Worm (Caenorhabditis elegans) whole organism, L4 larva: ENCODE results near the gene endu-2.

Source experiments
- F37D6.2 ChIP-seq: sonication (generic microtip); optimal IDR thresholded peaks from 2 replicates; lab custom pipeline; 2016; ENCODE audit warnings: mild to moderate bottlenecking, missing genetic modification characterization, missing compliant biosample characterization
- Y75B8A.6 ChIP-seq: fragments of 200-800 bp; sonication (Bioruptor generic); IDR thresholded peaks from 2 replicates; pipeline ENCODE4 v1.3.6; 2022; ENCODE audit warnings: missing genetic modification reagents, missing genetic modification characterization, missing compliant biosample characterization
- ZK337.2 ChIP-seq: fragments of 200-800 bp; sonication (Bioruptor generic); IDR thresholded peaks from 2 replicates; pipeline ENCODE4 v1.3.6; 2022; ENCODE audit warnings: missing genetic modification reagents, missing genetic modification characterization, missing compliant biosample characterization
- ZK546.5 ChIP-seq, 2 experiments: sonication (generic microtip); optimal IDR thresholded peaks; 2 replicates each; lab custom pipeline; 2017; ENCODE audit warnings: missing biosample characterization in 2 of 2, missing genetic modification characterization in 2 of 2
- aha-1 ChIP-seq: fragments of 150-350 bp; peaks from one replicate; lab custom pipeline; 2014; ENCODE audit warnings: missing biosample characterization, missing genetic modification characterization
- arid-1 ChIP-seq: fragments of 200-800 bp; sonication (Bioruptor generic); conservative IDR thresholded peaks from 2 replicates; pipeline ENCODE4 v1.3.6; 2022; ENCODE audit warnings: missing genetic modification reagents, missing genetic modification characterization, missing compliant biosample characterization
- attf-4 ChIP-seq: sonication (generic microtip); optimal IDR thresholded peaks from 3 replicates; lab custom pipeline; 2017; ENCODE audit warnings: missing biosample characterization, missing genetic modification characterization
- ceh-20 ChIP-seq: fragments of 200-800 bp; sonication (Bioruptor generic); IDR thresholded peaks from 2 replicates; pipeline ENCODE4 v1.3.6; 2022; ENCODE audit warnings: missing genetic modification reagents, missing genetic modification characterization, missing compliant biosample characterization
- ceh-28 ChIP-seq: fragments of 150-350 bp; optimal IDR thresholded peaks from 2 replicates; lab custom pipeline; 2014; ENCODE audit warnings: missing biosample characterization, missing genetic modification reagents, missing genetic modification characterization
- ceh-32 ChIP-seq: sonication (generic microtip); optimal IDR thresholded peaks from 2 replicates; lab custom pipeline; 2016; ENCODE audit warnings: mild to moderate bottlenecking, missing genetic modification characterization, missing compliant biosample characterization; ENCODE audit not compliant: poor library complexity
- ceh-44 ChIP-seq: fragments of 200-800 bp; sonication (Bioruptor generic); IDR thresholded peaks from 2 replicates; pipeline ENCODE4 v1.3.6; 2022; ENCODE audit warnings: missing genetic modification reagents, missing genetic modification characterization, missing compliant biosample characterization
- ctbp-1 ChIP-seq: fragments of 200-800 bp; sonication (Bioruptor generic); IDR thresholded peaks from 2 replicates; pipeline ENCODE4 v1.3.6; 2022; ENCODE audit warnings: missing genetic modification reagents, missing genetic modification characterization, missing compliant biosample characterization
- daf-16 ChIP-seq, 3 experiments: sonication (generic microtip); optimal IDR thresholded peaks; 2 replicates each; lab custom pipeline; 2016 to 2017; ENCODE audit warnings: missing genetic modification characterization in 3 of 3, missing genetic modification reagents in 3 of 3, mild to moderate bottlenecking in 2 of 3, missing compliant biosample characterization in 2 of 3, missing biosample characterization in 1 of 3, moderate library complexity in 1 of 3
- dmd-6 ChIP-seq: fragments of 200-800 bp; sonication (Bioruptor generic); IDR thresholded peaks from 2 replicates; pipeline ENCODE4 v1.3.6; 2022; ENCODE audit warnings: missing genetic modification reagents, missing genetic modification characterization, missing compliant biosample characterization
- dmd-9 ChIP-seq: fragments of 200-800 bp; sonication (Bioruptor generic); IDR thresholded peaks from 2 replicates; pipeline ENCODE4 v1.3.6; 2022; ENCODE audit warnings: missing genetic modification reagents, missing genetic modification characterization, missing compliant biosample characterization
- dve-1 ChIP-seq: sonication (generic microtip); optimal IDR thresholded peaks from 2 replicates; lab custom pipeline; 2017; ENCODE audit warnings: antibody characterized with exemption, mild to moderate bottlenecking, missing genetic modification characterization, missing compliant biosample characterization; ENCODE audit not compliant: insufficient read depth
- fkh-10 ChIP-seq: fragments of 150-350 bp; optimal IDR thresholded peaks from 2 replicates; lab custom pipeline; 2014; ENCODE audit warnings: missing biosample characterization, missing genetic modification reagents, missing genetic modification characterization
- hif-1 ChIP-seq, 2 experiments: sonication (generic microtip); optimal IDR thresholded peaks; 2 replicates each; lab custom pipeline; 2016 to 2017; ENCODE audit warnings: missing compliant biosample characterization in 2 of 2, missing genetic modification characterization in 2 of 2, missing genetic modification reagents in 2 of 2, missing genotype in 2 of 2, mild to moderate bottlenecking in 1 of 2
- hlh-11 ChIP-seq: fragments of 200-800 bp; sonication (Bioruptor generic); optimal IDR thresholded peaks from 2 replicates; lab custom pipeline; 2018; ENCODE audit warnings: mild to moderate bottlenecking, missing genetic modification characterization, missing compliant biosample characterization
- hlh-30 ChIP-seq: sonication (generic microtip); optimal IDR thresholded peaks from 2 replicates; lab custom pipeline; 2017; ENCODE audit warnings: antibody characterized with exemption, mild to moderate bottlenecking, missing genetic modification characterization, missing compliant biosample characterization; ENCODE audit not compliant: insufficient read depth
- hmg-1.1 ChIP-seq: fragments of 200-800 bp; sonication (Bioruptor generic); IDR thresholded peaks from 2 replicates; pipeline ENCODE4 v1.3.6; 2022; ENCODE audit warnings: missing genetic modification reagents, missing genetic modification characterization, missing compliant biosample characterization
- lim-7 ChIP-seq: fragments of 200-800 bp; sonication (Bioruptor generic); IDR thresholded peaks from 2 replicates; pipeline ENCODE4 v1.3.6; 2022; ENCODE audit warnings: missing genetic modification characterization, missing compliant biosample characterization
- lin-13 ChIP-seq: fragments of 150-350 bp; optimal IDR thresholded peaks from 2 replicates; lab custom pipeline; 2014; ENCODE audit warnings: missing biosample characterization, missing genetic modification reagents, missing genetic modification characterization
- lin-15B ChIP-seq: fragments of 150-350 bp; sonication (generic microtip); optimal IDR thresholded peaks from 3 replicates; lab custom pipeline; 2014; ENCODE audit warnings: missing biosample characterization, missing genetic modification characterization
- lsy-2 ChIP-seq, 2 experiments: fragments of 150-350 bp in 1 of 2; sonication (generic microtip) in 1 of 2; optimal IDR thresholded peaks; 2 replicates each; lab custom pipeline; 2014 to 2017; ENCODE audit warnings: missing biosample characterization in 2 of 2, missing genetic modification characterization in 2 of 2
- madf-5 ChIP-seq, 2 experiments: fragments of 200-800 bp; sonication (Bioruptor generic); IDR thresholded peaks; 2 replicates each; pipeline ENCODE4 v1.3.6; 2022; ENCODE audit warnings: missing compliant biosample characterization in 2 of 2, missing genetic modification characterization in 2 of 2
- mdl-1 ChIP-seq, 2 experiments: fragments of 150-350 bp in 1 of 2; sonication (generic microtip) in 1 of 2; optimal IDR thresholded peaks; 2 replicates each; lab custom pipeline; 2014 to 2017; ENCODE audit warnings: missing biosample characterization in 2 of 2, missing genetic modification characterization in 2 of 2
- mdt-29 ChIP-seq: fragments of 200-800 bp; sonication (Bioruptor generic); IDR thresholded peaks from 2 replicates; pipeline ENCODE4 v1.3.6; 2022; ENCODE audit warnings: missing genetic modification reagents, missing genetic modification characterization, missing compliant biosample characterization
- mep-1 ChIP-seq: fragments of 150-350 bp; sonication (generic microtip); optimal IDR thresholded peaks from 3 replicates; lab custom pipeline; 2014; ENCODE audit warnings: missing biosample characterization, missing genetic modification characterization
- mes-2 ChIP-seq: sonication (generic microtip); optimal IDR thresholded peaks from 2 replicates; lab custom pipeline; 2016; ENCODE audit warnings: missing genotype, mild to moderate bottlenecking, missing genetic modification characterization, missing compliant biosample characterization; ENCODE audit not compliant: poor library complexity, severe bottlenecking
- nhr-11 ChIP-seq: fragments of 150-350 bp; optimal IDR thresholded peaks from 2 replicates; lab custom pipeline; 2014; ENCODE audit warnings: missing biosample characterization, missing genetic modification characterization
- nhr-25 ChIP-seq: sonication (generic microtip); optimal IDR thresholded peaks from 2 replicates; lab custom pipeline; 2017; ENCODE audit warnings: missing genetic modification characterization, mild to moderate bottlenecking, missing compliant biosample characterization, antibody characterized with exemption, moderate library complexity, borderline replicate concordance; ENCODE audit not compliant: insufficient read depth
- nhr-41 ChIP-seq: fragments of 200-800 bp; sonication (Bioruptor generic); IDR thresholded peaks from 2 replicates; pipeline ENCODE4 v1.3.6; 2022; ENCODE audit warnings: missing genetic modification reagents, missing genetic modification characterization, missing compliant biosample characterization
- nhr-6 ChIP-seq: fragments of 150-350 bp; optimal IDR thresholded peaks from 2 replicates; lab custom pipeline; 2014; ENCODE audit warnings: missing biosample characterization, missing genetic modification characterization
- php-3 ChIP-seq: fragments of 200-800 bp; sonication (Bioruptor generic); IDR thresholded peaks from 2 replicates; pipeline ENCODE4 v1.3.6; 2022; ENCODE audit warnings: missing genetic modification reagents, missing genetic modification characterization, missing compliant biosample characterization
- pqm-1 ChIP-seq: sonication (generic microtip); optimal IDR thresholded peaks from 2 replicates; lab custom pipeline; 2017; ENCODE audit warnings: missing biosample characterization, missing genetic modification characterization
- rbr-2 ChIP-seq: sonication (generic microtip); optimal IDR thresholded peaks from 2 replicates; lab custom pipeline; 2016; ENCODE audit warnings: missing genotype, missing genetic modification characterization, missing compliant biosample characterization
- saeg-2 ChIP-seq: fragments of 200-800 bp; sonication (Bioruptor generic); IDR thresholded peaks from 2 replicates; pipeline ENCODE4 v1.3.6; 2022; ENCODE audit warnings: missing genetic modification reagents, missing genetic modification characterization, missing compliant biosample characterization
- set-16 ChIP-seq: fragments of 200-800 bp; sonication (Bioruptor generic); IDR thresholded peaks from 2 replicates; pipeline ENCODE4 v1.3.6; 2022; ENCODE audit warnings: missing genetic modification reagents, missing genetic modification characterization, missing compliant biosample characterization
- skn-1 ChIP-seq: fragments of 150-350 bp; optimal IDR thresholded peaks from 2 replicates; lab custom pipeline; 2014; ENCODE audit warnings: missing biosample characterization, missing genetic modification characterization
- spr-1 ChIP-seq: sonication (generic microtip); optimal IDR thresholded peaks from 2 replicates; lab custom pipeline; 2016; ENCODE audit warnings: mild to moderate bottlenecking, missing genetic modification characterization, missing compliant biosample characterization
- tag-97 ChIP-seq: fragments of 200-800 bp; sonication (Bioruptor generic); IDR thresholded peaks from 2 replicates; pipeline ENCODE4 v1.3.6; 2022; ENCODE audit warnings: missing genetic modification characterization, missing compliant biosample characterization
- tra-1 ChIP-seq: fragments of 200-800 bp; sonication (Bioruptor generic); IDR thresholded peaks from 2 replicates; pipeline ENCODE4 v1.3.6; 2022; ENCODE audit warnings: missing genetic modification reagents, missing genetic modification characterization, missing compliant biosample characterization
- zag-1 ChIP-seq: fragments of 150-350 bp; optimal IDR thresholded peaks from 2 replicates; lab custom pipeline; 2014; ENCODE audit warnings: missing biosample characterization, missing genetic modification characterization
- zip-11 ChIP-seq: fragments of 200-800 bp; sonication (Bioruptor generic); IDR thresholded peaks from 2 replicates; pipeline ENCODE4 v1.3.6; 2022; ENCODE audit warnings: missing genetic modification characterization, missing compliant biosample characterization
- zip-2 ChIP-seq: fragments of 150-350 bp; optimal IDR thresholded peaks from 2 replicates; lab custom pipeline; 2014; ENCODE audit warnings: missing biosample characterization, missing genetic modification characterization

Gene endu-2

DNA sequence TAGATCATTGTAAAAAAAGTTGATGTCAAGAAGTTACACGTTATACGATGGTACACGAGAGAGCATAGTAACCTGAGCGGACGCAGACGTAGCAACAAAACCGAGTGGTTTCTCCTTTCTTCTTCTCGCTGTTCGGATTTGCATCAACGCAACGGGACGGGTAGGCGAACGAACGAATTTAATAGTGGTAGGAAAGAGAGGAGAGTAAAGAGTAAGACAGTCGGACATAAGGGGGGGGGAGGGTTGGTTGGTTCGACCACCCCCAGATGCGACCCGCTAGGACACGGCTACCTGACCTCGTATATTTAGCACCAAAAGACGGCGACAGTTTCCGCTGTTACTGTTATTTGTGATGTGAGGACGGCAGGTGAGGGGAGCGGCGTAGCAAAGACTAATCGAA lies 40.9 kb upstream of the endu-2 start:
- TF ChIP-seq dmd-9 (GFP tag; lab: Robert Waterston, UW), result no peak
- 0 out of 2 replicates have a peak, but pooled peaks have one; percentile 11 for TF ChIP-seq set-16 (GFP tag; lab: Robert Waterston, UW)
- TF ChIP-seq nhr-25, result peak; percentile 48
- no peak for TF ChIP-seq zip-11
- no peak for TF ChIP-seq tra-1 (GFP tag; lab: Robert Waterston, UW)
- no peak for TF ChIP-seq attf-4 (tag; lab: Kevin White, UChicago)
- peak; percentile 10 for TF ChIP-seq dve-1
- peak; percentile 82 for TF ChIP-seq aha-1 (tag; lab: Kevin White, UChicago)
- TF ChIP-seq Y75B8A.6 (GFP tag; lab: Robert Waterston, UW), result no peak
- TF ChIP-seq ZK546.5 (tag; optimal IDR thresholded peaks at IDR 0.05; lab: Kevin White, UChicago), result no peak

ce11 chrX:8203684-8204083 lies 38.4 kb upstream of the endu-2 start, which contains the start of gene C17H11.6:
Gene C17H11.6 (minus strand): TSS chrX:8203784.
- TF ChIP-seq arid-1 (GFP tag; lab: Robert Waterston, UW) (no peak), zag-1 (tag; lab: Kevin White, UChicago) (no peak), nhr-6 (tag; lab: Kevin White, UChicago) (no peak), pqm-1 (tag; lab: Kevin White, UChicago) (no peak), skn-1 (tag; lab: Kevin White, UChicago) (no peak), tag-97 (no peak), lim-7 (GFP tag; lab: Robert Waterston, UW) (no peak), daf-16 (GFP tag; optimal IDR thresholded peaks at IDR 0.05; lab: Kevin White, UChicago) (no peak), daf-16 (tag; optimal IDR thresholded peaks at IDR 0.05; lab: Kevin White, UChicago) (no peak), zip-2 (no peak), mep-1 (no peak), ZK546.5 (tag; optimal IDR thresholded peaks at IDR 0.05; lab: Kevin White, UChicago) (no peak), mes-2 (tag; lab: Kevin White, UChicago) (no peak), ceh-32 (tag; lab: Kevin White, UChicago) (no peak), lin-15B (tag; lab: Kevin White, UChicago) (no peak), dve-1 (no peak)
- TF ChIP-seq, all 104 proteins: peak for 0

DNA sequence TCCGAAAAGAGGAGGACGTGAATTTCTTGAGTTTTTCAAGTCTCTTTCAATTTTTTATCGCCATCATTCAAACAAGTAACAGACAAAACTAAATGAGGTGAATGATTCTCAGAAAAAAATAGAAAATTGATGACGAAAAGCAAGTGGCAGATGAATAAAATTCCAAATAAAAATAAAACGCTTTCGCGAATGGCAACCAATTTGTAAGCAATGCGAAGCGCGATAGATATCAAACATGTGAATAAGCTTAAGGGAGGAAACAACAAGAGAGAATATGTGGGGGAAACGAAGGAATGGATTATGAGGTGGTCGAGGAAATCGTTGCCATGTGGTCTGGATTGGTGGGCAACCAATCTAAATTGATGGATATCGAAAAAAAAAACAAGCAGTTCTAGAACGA lies 37.6 kb upstream of the endu-2 start:
- TF ChIP-seq ceh-20 (GFP tag; lab: Robert Waterston, UW) (no peak), nhr-41 (GFP tag; lab: Robert Waterston, UW) (no peak), ZK337.2 (GFP tag; lab: Robert Waterston, UW) (no peak), lin-13 (GFP tag; lab: Kevin White, UChicago) (no peak), dmd-6 (GFP tag; lab: Robert Waterston, UW) (no peak), spr-1 (no peak), arid-1 (GFP tag; lab: Robert Waterston, UW) (no peak), saeg-2 (no peak)

DNA sequence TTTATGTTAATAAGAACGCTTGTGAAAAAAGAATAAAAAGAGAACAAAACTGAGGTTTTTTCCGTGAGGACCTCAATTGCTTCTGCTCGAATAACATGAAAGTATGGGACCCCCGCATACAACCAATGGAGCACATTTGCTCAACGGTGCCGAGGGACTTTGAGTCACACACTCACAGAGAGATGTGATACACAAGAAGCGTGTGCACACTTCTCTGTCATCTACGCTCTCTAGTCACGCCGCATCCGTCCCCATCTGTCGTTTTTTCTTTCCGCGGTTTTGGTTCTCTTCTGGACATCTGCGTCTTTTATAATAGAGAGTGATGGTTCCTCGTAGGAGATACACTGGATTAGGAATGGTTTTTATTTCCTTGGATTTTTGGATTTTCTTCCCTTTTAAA lies 36.2 kb upstream of the endu-2 start:
- peak; percentile 30 for TF ChIP-seq hlh-11 (tag; lab: Kevin White, UChicago)
- peak; percentile 1 for TF ChIP-seq mes-2 (tag; lab: Kevin White, UChicago)
- no peak for TF ChIP-seq ceh-20 (GFP tag; lab: Robert Waterston, UW)
- TF ChIP-seq lsy-2 (tag; optimal IDR thresholded peaks at IDR 0.05; lab: Kevin White, UChicago), result peak in 1 of 2 experiments; percentile 70
- TF ChIP-seq ceh-44 (GFP tag; lab: Robert Waterston, UW), result no peak
- TF ChIP-seq fkh-10 (GFP tag; lab: Kevin White, UChicago), result peak; percentile 60
- TF ChIP-seq madf-5 (GFP tag; IDR thresholded peaks at IDR 0.05; lab: Robert Waterston, UW), result no peak
- TF ChIP-seq rbr-2 (tag; lab: Kevin White, UChicago), result peak; percentile 55
- peak; percentile 39 for TF ChIP-seq nhr-11 (tag; lab: Kevin White, UChicago)
- TF ChIP-seq F37D6.2 (tag; lab: Kevin White, UChicago), result peak; percentile 24
- TF ChIP-seq ceh-28 (tag; lab: Kevin White, UChicago), result no peak
- peak in 1 of 2 experiments; percentile 74 for TF ChIP-seq mdl-1 (tag; optimal IDR thresholded peaks at IDR 0.05; lab: Kevin White, UChicago)
- peak in 1 of 2 experiments; percentile 31 for TF ChIP-seq hif-1 (tag; optimal IDR thresholded peaks at IDR 0.05; lab: Kevin White, UChicago)
- peak; percentile 74 for TF ChIP-seq hmg-1.1 (GFP tag; lab: Robert Waterston, UW)
- peak; percentile 60 for TF ChIP-seq mep-1
- no peak for TF ChIP-seq mdt-29 (GFP tag; lab: Robert Waterston, UW)
- peak; percentile 85 for TF ChIP-seq hlh-30 (tag; lab: Kevin White, UChicago)
- TF ChIP-seq aha-1 (tag; lab: Kevin White, UChicago), result peak; percentile 12
- TF ChIP-seq php-3 (GFP tag; lab: Robert Waterston, UW), result no peak
- peak; percentile 68; the same call in 1 of the 2 replicates for TF ChIP-seq ctbp-1
- TF ChIP-seq, all 104 proteins: peak for 14
